Fruit fly (Drosophila melanogaster) whole organism, embryonic: Measurements from ENCODE around the gene CG6441.

Source experiments
- Atf3 ChIP-seq: fragments of 200-800 bp; sonication (Bioruptor generic); optimal IDR thresholded peaks from 3 replicates; lab custom pipeline; 2016; ENCODE audit warnings: missing biosample characterization, missing genetic modification characterization
- CG10209 ChIP-seq: fragments of 200-800 bp; sonication (Bioruptor generic); optimal IDR thresholded peaks from 3 replicates; lab custom pipeline; 2017; ENCODE audit warnings: missing biosample characterization, mild to moderate bottlenecking, missing genetic modification characterization, missing genetic modification reagents
- CG10462 ChIP-seq: fragments of 200-800 bp; sonication (Bioruptor generic); optimal IDR thresholded peaks from 2 replicates; lab custom pipeline; 2016; ENCODE audit warnings: missing biosample characterization, missing genetic modification characterization
- CG10565 ChIP-seq: fragments of 200-800 bp; sonication (Bioruptor generic); optimal IDR thresholded peaks from 3 replicates; lab custom pipeline; 2016; ENCODE audit warnings: missing biosample characterization, mild to moderate bottlenecking, missing genetic modification characterization
- CG11085 ChIP-seq: fragments of 200-800 bp; sonication (Bioruptor generic); IDR thresholded peaks from 2 replicates; pipeline ENCODE4 v1.3.6; 2022; ENCODE audit warnings: missing biosample characterization, missing genetic modification characterization
- CG11696 ChIP-seq: fragments of 200-800 bp; sonication (Bioruptor generic); IDR thresholded peaks from 2 replicates; pipeline ENCODE4 v1.3.6; 2022; ENCODE audit warnings: missing biosample characterization, missing genetic modification characterization
- CG13296 ChIP-seq: fragments of 200-800 bp; sonication (Bioruptor generic); optimal IDR thresholded peaks from 3 replicates; lab custom pipeline; 2018; ENCODE audit warnings: missing biosample characterization, mild to moderate bottlenecking, missing genetic modification characterization
- CG14441 ChIP-seq: fragments of 200-800 bp; sonication (Bioruptor generic); IDR thresholded peaks from 2 replicates; pipeline ENCODE4 v1.3.6; 2022; ENCODE audit warnings: missing biosample characterization, missing genetic modification characterization
- CG15696 ChIP-seq: fragments of 200-800 bp; sonication (Bioruptor generic); optimal IDR thresholded peaks from 2 replicates; lab custom pipeline; 2019; ENCODE audit warnings: missing biosample characterization, mild to moderate bottlenecking, missing genetic modification characterization, moderate library complexity
- CG16813 ChIP-seq: fragments of 200-800 bp; sonication (Bioruptor generic); IDR thresholded peaks from 3 replicates; pipeline ENCODE4 v1.3.6; 2022; ENCODE audit warnings: missing biosample characterization, missing genetic modification characterization; ENCODE audit not compliant: partially characterized antibody
- CG17186 ChIP-seq: fragments of 200-800 bp; sonication (Bioruptor generic); optimal IDR thresholded peaks from 3 replicates; lab custom pipeline; 2017; ENCODE audit warnings: missing biosample characterization, missing genetic modification reagents, missing genetic modification characterization
- CG18011 ChIP-seq: fragments of 200-800 bp; sonication (Bioruptor generic); optimal IDR thresholded peaks from 2 replicates; lab custom pipeline; 2017; ENCODE audit warnings: missing biosample characterization, missing genetic modification characterization, mild to moderate bottlenecking, moderate library complexity, missing genotype
- CG3995 ChIP-seq: fragments of 200-800 bp; sonication (Bioruptor generic); optimal IDR thresholded peaks from 3 replicates; lab custom pipeline; 2016; ENCODE audit warnings: missing biosample characterization, missing genetic modification characterization
- CG6654 ChIP-seq: fragments of 200-800 bp; sonication (Bioruptor generic); optimal IDR thresholded peaks from 2 replicates; lab custom pipeline; 2017; ENCODE audit warnings: missing biosample characterization, mild to moderate bottlenecking, missing genetic modification characterization
- CG6689 ChIP-seq: fragments of 200-800 bp; sonication (Bioruptor generic); IDR thresholded peaks from 2 replicates; pipeline ENCODE4 v1.3.6; 2022; ENCODE audit warnings: missing biosample characterization, missing genetic modification characterization
- CG7928 ChIP-seq: fragments of 200-800 bp; sonication (Bioruptor generic); optimal IDR thresholded peaks from 2 replicates; lab custom pipeline; 2017; ENCODE audit warnings: missing biosample characterization, mild to moderate bottlenecking, missing genetic modification characterization
- CTCF ChIP-seq: fragments of 200-800 bp; sonication (Bioruptor generic); optimal IDR thresholded peaks from 2 replicates; lab custom pipeline; 2017; ENCODE audit warnings: missing biosample characterization, mild to moderate bottlenecking, missing genetic modification characterization, moderate library complexity
- Drgx ChIP-seq: fragments of 200-800 bp; sonication (Bioruptor generic); IDR thresholded peaks from 2 replicates; pipeline ENCODE4 v1.3.6; 2022; ENCODE audit warnings: missing biosample characterization, missing genetic modification characterization
- H2.0 ChIP-seq: fragments of 200-800 bp; sonication (Bioruptor generic); IDR thresholded peaks from 2 replicates; pipeline ENCODE4 v1.3.6; 2022; ENCODE audit warnings: missing biosample characterization, missing genetic modification characterization
- HLHmδ ChIP-seq: fragments of 200-800 bp; sonication (Bioruptor generic); optimal IDR thresholded peaks from 2 replicates; lab custom pipeline; 2018; ENCODE audit warnings: missing biosample characterization, mild to moderate bottlenecking, missing genetic modification characterization, moderate library complexity
- Jarid2 ChIP-seq: fragments of 200-800 bp; sonication (Bioruptor generic); optimal IDR thresholded peaks from 3 replicates; lab custom pipeline; 2017; ENCODE audit warnings: mild to moderate bottlenecking, missing biosample characterization, missing genetic modification reagents, missing genetic modification characterization
- MBD-R2 ChIP-seq: fragments of 200-800 bp; sonication (Bioruptor generic); IDR thresholded peaks from 2 replicates; pipeline ENCODE4 v1.3.6; 2022; ENCODE audit warnings: missing biosample characterization, missing genetic modification characterization
- MESR4 ChIP-seq: fragments of 200-800 bp; sonication (Bioruptor generic); optimal IDR thresholded peaks from 2 replicates; lab custom pipeline; 2018; ENCODE audit warnings: missing biosample characterization, mild to moderate bottlenecking, missing genetic modification characterization, moderate library complexity
- Max ChIP-seq: fragments of 200-800 bp; sonication (Bioruptor generic); optimal IDR thresholded peaks from 2 replicates; lab custom pipeline; 2016; ENCODE audit warnings: missing biosample characterization, mild to moderate bottlenecking, missing genetic modification characterization
- Med ChIP-seq: fragments of 200-800 bp; sonication (Bioruptor generic); peaks from one replicate; lab custom pipeline; 2016; ENCODE audit warnings: missing biosample characterization, missing genetic modification characterization, mild to moderate bottlenecking, inconsistent platforms, moderate library complexity
- Pdp1 ChIP-seq, 2 experiments: fragments of 200-800 bp; sonication (Bioruptor generic); optimal IDR thresholded peaks; 3 replicates each; lab custom pipeline; 2016; ENCODE audit warnings: missing biosample characterization in 2 of 2, missing genetic modification characterization in 2 of 2, mild to moderate bottlenecking in 1 of 2, moderate library complexity in 1 of 2
- Sox102F ChIP-seq: fragments of 200-800 bp; sonication (Bioruptor generic); optimal IDR thresholded peaks from 2 replicates; lab custom pipeline; 2018; ENCODE audit warnings: missing biosample characterization, mild to moderate bottlenecking, missing genetic modification characterization, moderate library complexity
- TFAM ChIP-seq: fragments of 200-800 bp; sonication (Bioruptor generic); optimal IDR thresholded peaks from 2 replicates; lab custom pipeline; 2017; ENCODE audit warnings: missing biosample characterization, missing genetic modification characterization, inconsistent platforms
- ash1 ChIP-seq: fragments of 200-800 bp; sonication (Bioruptor generic); optimal IDR thresholded peaks from 2 replicates; lab custom pipeline; 2018; ENCODE audit warnings: missing biosample characterization, mild to moderate bottlenecking, missing genetic modification characterization
- bbx ChIP-seq: fragments of 200-800 bp; sonication (Bioruptor generic); IDR thresholded peaks from 2 replicates; pipeline ENCODE4 v1.3.6; 2022; ENCODE audit warnings: missing biosample characterization, missing genetic modification characterization; ENCODE audit not compliant: partially characterized antibody
- cad ChIP-seq: fragments of >200 bp; optimal IDR thresholded peaks from 2 replicates; lab custom pipeline; 2017; ENCODE audit warnings: missing biosample characterization, missing genetic modification characterization
- cas ChIP-seq: fragments of 200-800 bp; sonication (Bioruptor generic); IDR thresholded peaks from 2 replicates; pipeline ENCODE4 v1.3.6; 2022; ENCODE audit warnings: missing biosample characterization, missing genetic modification characterization
- chinmo ChIP-seq: fragments of 200-800 bp; sonication (Bioruptor generic); IDR thresholded peaks from 4 replicates; pipeline ENCODE4 v1.3.6; 2022; ENCODE audit warnings: missing biosample characterization, missing genetic modification characterization; ENCODE audit not compliant: partially characterized antibody
- chn ChIP-seq: fragments of 200-800 bp; sonication (Bioruptor generic); optimal IDR thresholded peaks from 2 replicates; lab custom pipeline; 2016; ENCODE audit warnings: missing biosample characterization, missing genetic modification characterization
- ems ChIP-seq: fragments of 200-800 bp; sonication (Bioruptor generic); optimal IDR thresholded peaks from 3 replicates; lab custom pipeline; 2016; ENCODE audit warnings: missing biosample characterization, missing genetic modification characterization
- esg ChIP-seq: fragments of 200-800 bp; sonication (Bioruptor generic); conservative IDR thresholded peaks from 2 replicates; pipeline ENCODE4 v1.3.6; 2022; ENCODE audit warnings: missing biosample characterization, missing genetic modification characterization
- her ChIP-seq: fragments of 200-800 bp; sonication (Bioruptor generic); optimal IDR thresholded peaks from 2 replicates; lab custom pipeline; 2016; ENCODE audit warnings: missing biosample characterization, missing genetic modification characterization
- kni ChIP-seq: fragments of 200-800 bp; sonication (Bioruptor generic); optimal IDR thresholded peaks from 3 replicates; lab custom pipeline; 2017; ENCODE audit warnings: mild to moderate bottlenecking, missing biosample characterization, missing genetic modification reagents, missing genetic modification characterization
- lbe ChIP-seq: fragments of 200-800 bp; sonication (Bioruptor generic); optimal IDR thresholded peaks from 2 replicates; lab custom pipeline; 2016; ENCODE audit warnings: missing biosample characterization, mild to moderate bottlenecking, missing genetic modification characterization
- luna ChIP-seq: fragments of 200-800 bp; sonication (Bioruptor generic); optimal IDR thresholded peaks from 2 replicates; lab custom pipeline; 2016; ENCODE audit warnings: missing biosample characterization, missing genetic modification characterization
- mirr ChIP-seq: fragments of 200-800 bp; sonication (Bioruptor generic); optimal IDR thresholded peaks from 3 replicates; lab custom pipeline; 2018; ENCODE audit warnings: missing biosample characterization, mild to moderate bottlenecking, missing genetic modification characterization
- peb ChIP-seq: fragments of 200-800 bp; sonication (Bioruptor generic); IDR thresholded peaks from 2 replicates; pipeline ENCODE4 v1.3.6; 2022; ENCODE audit warnings: missing biosample characterization, missing genetic modification characterization
- row ChIP-seq: fragments of 200-800 bp; sonication (Bioruptor generic); IDR thresholded peaks from 3 replicates; pipeline ENCODE4 v1.3.6; 2022; ENCODE audit warnings: missing biosample characterization, missing genetic modification characterization
- sens ChIP-seq: fragments of 200-800 bp; sonication (Bioruptor generic); peaks from one replicate; lab custom pipeline; 2016; ENCODE audit warnings: missing biosample characterization, missing genetic modification characterization
- sima ChIP-seq: fragments of 200-800 bp; sonication (Bioruptor generic); optimal IDR thresholded peaks from 2 replicates; lab custom pipeline; 2016; ENCODE audit warnings: missing biosample characterization, missing genetic modification characterization
- sna ChIP-seq: fragments of 200-800 bp; sonication (Bioruptor generic); IDR thresholded peaks from 2 replicates; pipeline ENCODE4 v1.3.6; 2022; ENCODE audit warnings: missing biosample characterization, missing genetic modification characterization; ENCODE audit not compliant: partially characterized antibody
- twi ChIP-seq: fragments of 200-800 bp; optimal IDR thresholded peaks from 2 replicates; lab custom pipeline; 2019; ENCODE audit warnings: missing biosample characterization, mild to moderate bottlenecking, missing genetic modification characterization, moderate library complexity
- vvl ChIP-seq: fragments of 200-800 bp; sonication (Bioruptor generic); IDR thresholded peaks from 2 replicates; pipeline ENCODE4 v1.3.6; 2022; ENCODE audit warnings: missing biosample characterization, missing genetic modification characterization
- zfh2 ChIP-seq: fragments of 200-800 bp; sonication (Bioruptor generic); optimal IDR thresholded peaks from 2 replicates; lab custom pipeline; 2016; ENCODE audit warnings: missing biosample characterization, missing genetic modification characterization

Gene CG6441

dm6 chr2L:7512860-7513259 lies 38.4 kb downstream of the CG6441 start (continued):
- peak; percentile 39 for TF ChIP-seq Jarid2 (GFP tag; lab: Kevin White, UChicago)
- TF ChIP-seq peb (GFP tag; lab: Robert Waterston, UW) = no peak; the same call in 1 of the 2 replicates
- TF ChIP-seq Atf3 (GFP tag; lab: Kevin White, UChicago) = peak; percentile 57
- TF ChIP-seq CG13296 (GFP tag; lab: Kevin White, UChicago) = peak; percentile 72
- peak; percentile 32 for TF ChIP-seq CG17186 (GFP tag; lab: Kevin White, UChicago)
- peak; percentile 72 for TF ChIP-seq H2.0 (GFP tag; lab: Robert Waterston, UW)
- peak; percentile 67 for TF ChIP-seq ems (GFP tag; lab: Kevin White, UChicago)
- TF ChIP-seq TFAM (GFP tag; lab: Kevin White, UChicago) = peak; percentile 61
- TF ChIP-seq chn (GFP tag; lab: Kevin White, UChicago) = peak; percentile 64
- TF ChIP-seq cas (GFP tag; lab: Robert Waterston, UW) = no peak
- peak; percentile 31; the same call in 1 of the 2 replicates for TF ChIP-seq MBD-R2 (GFP tag; lab: Robert Waterston, UW)
- peak; percentile 29 for TF ChIP-seq CG18011 (GFP tag; lab: Kevin White, UChicago)
- TF ChIP-seq Max (GFP tag; lab: Kevin White, UChicago) = peak; percentile 7
- no peak for TF ChIP-seq lbe (GFP tag; lab: Kevin White, UChicago)
- TF ChIP-seq luna (GFP tag; lab: Kevin White, UChicago) = peak; percentile 29
- peak; percentile 26 for TF ChIP-seq twi (tag; lab: Kevin White, UChicago)
- peak; percentile 38; the same call in 1 of the 2 replicates for TF ChIP-seq CG11085 (GFP tag; lab: Robert Waterston, UW)
- peak; percentile 31 for TF ChIP-seq ash1 (GFP tag; lab: Kevin White, UChicago)
- TF ChIP-seq Sox102F (GFP tag; lab: Kevin White, UChicago) = peak; percentile 58
- peak; percentile 68 for TF ChIP-seq zfh2 (GFP tag; lab: Kevin White, UChicago)
- TF ChIP-seq MESR4 (GFP tag; lab: Kevin White, UChicago) = no peak
- no peak for TF ChIP-seq sima
- TF ChIP-seq CTCF (GFP tag; lab: Kevin White, UChicago) = no peak
- peak; percentile 22 for TF ChIP-seq mirr
- TF ChIP-seq sna (GFP tag; lab: Robert Waterston, UW) = no peak
- TF ChIP-seq CG10462 (GFP tag; lab: Kevin White, UChicago) = peak; percentile 59
- no peak for TF ChIP-seq CG7928 (GFP tag; lab: Kevin White, UChicago)
- TF ChIP-seq esg (GFP tag; lab: Robert Waterston, UW) = peak; percentile 69
- TF ChIP-seq CG15696 = peak; percentile 85
- peak; percentile 71 for TF ChIP-seq her (GFP tag; lab: Kevin White, UChicago)

dm6 chr2L:7513321-7514059 lies 39.0 kb downstream of the CG6441 start:
- TF ChIP-seq CG16813 (GFP tag; lab: Robert Waterston, UW) = no peak
- 0 out of 3 replicates have a peak, but pooled peaks have one; percentile 8 for TF ChIP-seq row (GFP tag; lab: Robert Waterston, UW)
- peak; percentile 37 for TF ChIP-seq kni (GFP tag; lab: Kevin White, UChicago)
- TF ChIP-seq CG6689 (GFP tag; lab: Robert Waterston, UW) = peak; percentile 28; the same call in 1 of the 2 replicates
- TF ChIP-seq Med = peak; percentile 36
- peak; percentile 95 for TF ChIP-seq CG6654 (GFP tag; lab: Kevin White, UChicago)
- 0 out of 2 replicates have a peak, but pooled peaks have one; percentile 8 for TF ChIP-seq vvl
- TF ChIP-seq bbx (GFP tag; lab: Robert Waterston, UW) = 0 out of 2 replicates have a peak, but pooled peaks have one; percentile 14
- no peak for TF ChIP-seq CG3995 (GFP tag; lab: Kevin White, UChicago)
- TF ChIP-seq HLHmδ (GFP tag; lab: Kevin White, UChicago) = no peak
- peak; percentile 66 for TF ChIP-seq cad (GFP tag; lab: Kevin White, UChicago)
- peak; percentile 36 for TF ChIP-seq sens (GFP tag; lab: Kevin White, UChicago)
- peak; percentile 86 for TF ChIP-seq Drgx
- TF ChIP-seq CG10209 (GFP tag; lab: Kevin White, UChicago) = no peak
- TF ChIP-seq chinmo = 0 out of 4 replicates have a peak, but pooled peaks have one; percentile 8
- TF ChIP-seq CG11696 (GFP tag; lab: Robert Waterston, UW) = 0 out of 2 replicates have a peak, but pooled peaks have one; percentile 10
- no peak for TF ChIP-seq ems (GFP tag; lab: Kevin White, UChicago)
- no peak for TF ChIP-seq CG14441 (GFP tag; lab: Robert Waterston, UW)
- no peak for TF ChIP-seq CG10565 (GFP tag; lab: Kevin White, UChicago)
- peak in 1 of 2 experiments; percentile 8 for TF ChIP-seq Pdp1 (GFP tag; optimal IDR thresholded peaks at IDR 0.05; lab: Kevin White, UChicago)
